Fruit fly (Drosophila melanogaster) whole organism: Measurements from ENCODE around the gene CG9806.

Experiments used
- CG8478 ChIP-seq: fragments of >200 bp; optimal IDR thresholded peaks from 2 replicates; lab custom pipeline; 2018; ENCODE audit warnings: inconsistent platforms
- Dll ChIP-seq: fragments of >200 bp; optimal IDR thresholded peaks from 2 replicates; lab custom pipeline; 2017
- EcR ChIP-seq, 2 experiments: fragments of >200 bp; optimal IDR thresholded peaks; 2 replicates each; lab custom pipeline; 2017; ENCODE audit warnings: missing biosample characterization in 2 of 2, missing genetic modification characterization in 2 of 2, missing genetic modification reagents in 2 of 2
- pan ChIP-seq: fragments of >200 bp; optimal IDR thresholded peaks from 2 replicates; lab custom pipeline; 2017
- psq ChIP-seq: fragments of >200 bp; optimal IDR thresholded peaks from 2 replicates; lab custom pipeline; 2017
- usp ChIP-seq: fragments of >200 bp; optimal IDR thresholded peaks from 2 replicates; lab custom pipeline; 2017; ENCODE audit warnings: missing biosample characterization, missing genetic modification characterization, mixed read lengths

DNA sequence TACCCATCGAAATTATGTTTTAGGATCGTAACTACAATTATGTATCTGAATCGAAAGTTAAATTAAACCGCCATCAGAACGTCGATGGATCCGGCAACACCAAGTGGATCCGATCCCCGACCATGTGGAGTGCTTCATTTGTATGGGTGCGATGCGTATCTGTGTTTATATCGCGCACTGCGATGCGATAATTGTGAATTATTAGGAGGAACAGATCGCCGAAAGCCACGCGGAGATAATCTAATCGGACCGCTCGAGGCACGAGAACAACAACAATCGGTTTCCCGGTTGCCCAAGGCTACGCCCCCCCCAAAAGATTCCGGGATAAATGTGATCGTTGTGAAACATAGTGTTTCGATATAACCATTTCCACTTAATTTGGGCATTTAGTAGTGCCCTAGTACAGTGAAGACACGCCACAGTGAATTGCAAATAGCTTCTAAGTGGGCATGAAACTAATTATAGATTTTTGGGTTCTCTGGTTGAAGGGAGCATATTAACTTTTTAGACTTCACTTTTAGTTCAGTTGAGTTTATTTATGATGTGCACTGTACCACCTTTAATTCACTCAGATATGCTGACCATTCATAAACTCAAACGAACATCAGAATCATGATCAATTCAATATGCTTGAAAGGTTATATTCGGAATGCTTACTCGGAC lies 26.5 kb downstream of the CG9806 start:
- TF ChIP-seq psq (lab: Kevin White, UChicago) (no peak), usp (GFP tag; lab: Kevin White, UChicago) (no peak), pan (lab: Kevin White, UChicago) (no peak), EcR (GFP tag; optimal IDR thresholded peaks at IDR 0.05; lab: Kevin White, UChicago) (no peak), CG8478 (lab: Kevin White, UChicago) (no peak), Dll (lab: Kevin White, UChicago) (no peak)
